Worm (Caenorhabditis elegans) whole organism, late embryonic: ENCODE results near the gene K12H6.2.

ENCODE experiments used
- Y22D7AL.16 ChIP-seq: sonication (generic microtip); optimal IDR thresholded peaks from 2 replicates; lab custom pipeline; 2016; ENCODE audit warnings: missing genetic modification characterization, missing compliant biosample characterization
- ama-1 ChIP-seq: fragments of 150-350 bp; optimal IDR thresholded peaks from 2 replicates; lab custom pipeline; 2014
- ceh-18 ChIP-seq: sonication (generic microtip); optimal IDR thresholded peaks from 2 replicates; lab custom pipeline; 2016; ENCODE audit warnings: missing genetic modification characterization, missing compliant biosample characterization
- ceh-30 ChIP-seq: fragments of 150-350 bp; optimal IDR thresholded peaks from 2 replicates; lab custom pipeline; 2014; ENCODE audit warnings: missing biosample characterization, missing genetic modification characterization
- ceh-6 ChIP-seq: fragments of 200-800 bp; sonication (Bioruptor generic); optimal IDR thresholded peaks from 2 replicates; lab custom pipeline; 2018; ENCODE audit warnings: mild to moderate bottlenecking, missing genetic modification characterization, missing compliant biosample characterization
- fkh-10 ChIP-seq: fragments of 150-350 bp; optimal IDR thresholded peaks from 2 replicates; lab custom pipeline; 2014; ENCODE audit warnings: missing biosample characterization, missing genetic modification reagents, missing genetic modification characterization
- hlh-8 ChIP-seq: sonication (generic microtip); optimal IDR thresholded peaks from 2 replicates; lab custom pipeline; 2016; ENCODE audit warnings: missing genotype, missing genetic modification characterization, missing compliant biosample characterization
- lin-11 ChIP-seq: fragments of 200-800 bp; sonication (Bioruptor generic); optimal IDR thresholded peaks from 2 replicates; lab custom pipeline; 2018; ENCODE audit warnings: mild to moderate bottlenecking, missing genetic modification characterization, missing compliant biosample characterization
- nhr-11 ChIP-seq: fragments of 150-350 bp; optimal IDR thresholded peaks from 2 replicates; lab custom pipeline; 2014; ENCODE audit warnings: missing biosample characterization, missing genetic modification characterization
- pqm-1 ChIP-seq: sonication (generic microtip); optimal IDR thresholded peaks from 2 replicates; lab custom pipeline; 2016; ENCODE audit warnings: missing genetic modification characterization, missing compliant biosample characterization
- tbx-2 ChIP-seq: sonication (generic microtip); optimal IDR thresholded peaks from 2 replicates; lab custom pipeline; 2016; ENCODE audit warnings: missing genetic modification characterization, missing compliant biosample characterization

DNA sequence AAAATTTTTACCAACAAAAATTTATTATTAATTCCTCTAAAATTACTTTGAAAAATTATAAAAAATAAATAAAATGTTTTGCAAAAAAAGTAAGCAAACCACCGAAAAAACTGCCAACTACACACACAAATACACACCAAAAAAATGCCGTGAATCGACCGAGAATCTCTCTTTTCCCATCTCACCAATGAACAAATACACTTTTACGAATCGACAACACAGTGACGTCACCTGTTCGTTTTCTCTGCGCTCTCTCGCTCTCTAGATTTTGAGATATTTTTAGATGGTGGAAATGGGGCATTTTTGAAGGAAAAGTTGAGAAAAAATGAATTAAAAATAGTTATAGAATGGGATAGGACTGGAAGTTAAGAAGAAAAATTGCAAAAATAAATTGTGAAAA is 16.8 kb upstream of the K12H6.2 start:
- TF ChIP-seq ama-1 (lab: Kevin White, UChicago) (no peak), ceh-30 (tag; lab: Kevin White, UChicago) (no peak), ceh-18 (tag; lab: Kevin White, UChicago) (no peak), ceh-6 (GFP tag; lab: Kevin White, UChicago) (no peak), pqm-1 (tag; lab: Kevin White, UChicago) (no peak), nhr-11 (tag; lab: Kevin White, UChicago) (no peak), fkh-10 (GFP tag; lab: Kevin White, UChicago) (no peak), tbx-2 (tag; lab: Kevin White, UChicago) (no peak), hlh-8 (tag; lab: Kevin White, UChicago) (no peak), lin-11 (tag; lab: Kevin White, UChicago) (no peak), Y22D7AL.16 (no peak)
